Worm (Caenorhabditis elegans): Measurements from ENCODE around the gene flp-4.
A peak's percentile ranks its signal among the peaks of the same experiment; 100 is the strongest.

flp-4 gene

DNA sequence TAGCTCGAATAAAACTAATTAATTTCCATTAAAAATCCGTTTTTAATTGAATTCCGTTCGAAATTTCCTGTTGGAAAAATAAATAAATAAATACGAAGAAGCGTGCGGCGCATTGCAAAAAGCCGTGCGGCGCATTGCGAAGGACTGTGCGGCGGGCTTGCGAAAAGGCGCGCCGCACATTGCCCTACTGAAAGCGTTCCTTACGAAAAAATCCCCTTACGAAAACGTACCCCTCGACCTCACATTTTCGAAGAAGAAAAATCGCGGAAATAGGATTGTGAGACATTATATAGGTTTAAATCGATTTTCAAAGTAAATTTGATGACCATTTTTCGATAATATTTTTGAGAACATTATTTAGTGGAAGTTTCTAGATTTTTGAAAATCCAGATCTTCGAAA, 13.9 kb upstream of the flp-4 start:
- TF ChIP-seq lsy-2 (tag; optimal IDR thresholded peaks at IDR 0.05) = peak in 1 of 2 experiments; percentile 27

ce11 chrII:10035425-10035824, 13.2 kb upstream of the flp-4 start:
- TF ChIP-seq mbf-1 (tag; optimal IDR thresholded peaks at IDR 0.05) = no peak
- no peak for TF ChIP-seq nhr-25 (tag; optimal IDR thresholded peaks at IDR 0.05)
- no peak for TF ChIP-seq fos-1 (tag; optimal IDR thresholded peaks at IDR 0.05)
- TF ChIP-seq sma-3 (GFP tag; optimal IDR thresholded peaks at IDR 0.05) = no peak
- no peak for TF ChIP-seq blmp-1 (tag; optimal IDR thresholded peaks at IDR 0.05; ENCODE audit: insufficient read depth)
- no peak for TF ChIP-seq zag-1 (tag; optimal IDR thresholded peaks at IDR 0.05)
- TF ChIP-seq unc-39 (tag; optimal IDR thresholded peaks at IDR 0.05) = no peak
- TF ChIP-seq ztf-11 (tag; optimal IDR thresholded peaks at IDR 0.05) = no peak
- TF ChIP-seq unc-55 (GFP tag; optimal IDR thresholded peaks at IDR 0.05) = no peak
- no peak for TF ChIP-seq sma-9 (GFP tag; optimal IDR thresholded peaks at IDR 0.05)
- no peak for TF ChIP-seq sma-9 (tag; optimal IDR thresholded peaks at IDR 0.05)
- no peak for TF ChIP-seq lin-13 (GFP tag; optimal IDR thresholded peaks at IDR 0.05)
- no peak for TF ChIP-seq R02D3.7 (tag; optimal IDR thresholded peaks at IDR 0.05)
- no peak for TF ChIP-seq elt-1 (tag; optimal IDR thresholded peaks at IDR 0.05)
- no peak for TF ChIP-seq lin-11 (tag; optimal IDR thresholded peaks at IDR 0.05)
- TF ChIP-seq F13H6.1 (tag; optimal IDR thresholded peaks at IDR 0.05) = no peak
- no peak for TF ChIP-seq ztf-1 (GFP tag; conservative IDR thresholded peaks at IDR 0.05)

DNA sequence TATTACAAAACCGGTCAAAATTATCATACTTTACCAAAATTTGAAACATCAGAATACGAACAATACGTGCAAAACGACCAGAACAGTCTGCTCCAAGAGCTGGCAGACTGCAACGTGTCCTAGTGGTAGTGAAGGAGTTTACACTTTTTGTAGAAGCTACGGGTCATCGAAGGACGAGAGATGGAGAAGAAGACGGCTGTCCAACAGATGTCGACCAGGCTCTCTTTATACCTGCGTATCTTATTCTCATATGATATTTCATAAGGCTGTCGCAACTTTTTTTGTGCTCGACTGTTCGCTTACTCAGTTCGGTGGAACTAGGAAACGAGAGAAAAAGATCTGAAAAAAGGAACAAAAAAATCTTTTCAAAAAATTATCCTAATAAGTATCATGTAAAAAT, 8.9 kb upstream of the flp-4 start, which contains the start of gene let-268:
let-268 (minus strand) TSS at position 182 of the 400 bp plus-strand sequence.
- TF ChIP-seq lin-13 (GFP tag; optimal IDR thresholded peaks at IDR 0.05) (no peak), ztf-1 (GFP tag; conservative IDR thresholded peaks at IDR 0.05) (no peak), unc-39 (tag; optimal IDR thresholded peaks at IDR 0.05) (no peak)

- TF ChIP-seq crh-2 (tag; optimal IDR thresholded peaks at IDR 0.05) = no peak
- no peak for TF ChIP-seq nhr-77 (tag; optimal IDR thresholded peaks at IDR 0.05)
- TF ChIP-seq peb-1 (tag; optimal IDR thresholded peaks at IDR 0.05) = no peak
- TF ChIP-seq lin-39 (tag; optimal IDR thresholded peaks at IDR 0.05) = no peak
- TF ChIP-seq nhr-12 (tag; optimal IDR thresholded peaks at IDR 0.05) = no peak
- TF ChIP-seq nhr-129 (tag; optimal IDR thresholded peaks at IDR 0.05) = no peak
These were observed 7.8 kb upstream of the flp-4 start, which contains the start of gene ogr-2 for ce11 chrII:10040834-10041233. Gene ogr-2 (plus strand): TSS chrII:10041134.

ce11 chrII:10044961-10045360, 3.7 kb upstream of the flp-4 start, which contains the start of the genes F52H3.11 and bath-38:
Gene F52H3.11 (minus strand): TSS chrII:10045163.
Gene bath-38 (minus strand): TSS chrII:10045270.
- TF ChIP-seq ceh-16 (tag; optimal IDR thresholded peaks at IDR 0.05) (no peak), elt-3 (tag; optimal IDR thresholded peaks at IDR 0.05) (no peak), crh-2 (tag; optimal IDR thresholded peaks at IDR 0.05) (peak; percentile 31), nhr-129 (tag; optimal IDR thresholded peaks at IDR 0.05) (peak; percentile 71), lin-13 (GFP tag; optimal IDR thresholded peaks at IDR 0.05) (peak; percentile 35), egl-27 (tag; optimal IDR thresholded peaks at IDR 0.05) (no peak), unc-55 (GFP tag; optimal IDR thresholded peaks at IDR 0.05) (peak; percentile 71), C34F6.9 (tag; optimal IDR thresholded peaks at IDR 0.05) (peak; percentile 68), lsy-2 (tag; optimal IDR thresholded peaks at IDR 0.05) (peak in 1 of 2 experiments; percentile 62), ztf-11 (tag; optimal IDR thresholded peaks at IDR 0.05) (no peak), gmeb-1 (tag; optimal IDR thresholded peaks at IDR 0.05) (no peak), peb-1 (tag; optimal IDR thresholded peaks at IDR 0.05) (no peak), nhr-23 (tag; optimal IDR thresholded peaks at IDR 0.05) (no peak)

DNA sequence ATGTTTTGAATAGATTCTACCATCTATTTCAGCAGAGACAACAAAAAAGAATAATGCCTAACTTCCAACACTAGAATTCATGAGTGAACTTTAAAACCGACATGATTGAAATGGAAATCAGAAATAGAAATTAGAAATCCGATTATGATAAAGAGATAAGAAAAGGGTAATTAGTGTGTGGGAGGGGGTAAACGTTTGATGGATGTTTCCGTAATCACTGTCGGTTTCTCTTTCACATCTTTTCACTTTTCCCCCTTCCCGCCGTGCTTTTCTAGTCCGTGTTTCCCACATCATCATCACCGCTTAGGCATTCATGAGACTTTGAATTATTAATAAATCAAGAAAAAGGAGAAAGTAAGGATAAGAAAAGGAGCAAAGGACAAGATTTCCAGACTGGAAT, 3.0 kb upstream of the flp-4 start:
- TF ChIP-seq egl-27 (tag; optimal IDR thresholded peaks at IDR 0.05) (no peak), elt-3 (tag; optimal IDR thresholded peaks at IDR 0.05) (no peak), R02D3.7 (tag; optimal IDR thresholded peaks at IDR 0.05) (no peak), snpc-4 (tag; optimal IDR thresholded peaks at IDR 0.05) (no peak), nhr-77 (tag; optimal IDR thresholded peaks at IDR 0.05) (no peak), C34F6.9 (tag; optimal IDR thresholded peaks at IDR 0.05) (no peak), nhr-10 (tag; optimal IDR thresholded peaks at IDR 0.05) (no peak), unc-39 (tag; optimal IDR thresholded peaks at IDR 0.05) (no peak), dmd-4 (tag; optimal IDR thresholded peaks at IDR 0.05) (no peak), ceh-16 (tag; optimal IDR thresholded peaks at IDR 0.05) (no peak), lin-39 (tag; optimal IDR thresholded peaks at IDR 0.05) (no peak), Y55F3AM.14 (GFP tag; optimal IDR thresholded peaks at IDR 0.05) (no peak), ztf-11 (tag; optimal IDR thresholded peaks at IDR 0.05) (no peak), lin-13 (GFP tag; optimal IDR thresholded peaks at IDR 0.05) (no peak), nhr-6 (tag; optimal IDR thresholded peaks at IDR 0.05) (no peak)

Data from whole organism, L2 larva.